Worm (Caenorhabditis elegans): ENCODE results near the gene T21B6.3.

T21B6.3 gene

DNA sequence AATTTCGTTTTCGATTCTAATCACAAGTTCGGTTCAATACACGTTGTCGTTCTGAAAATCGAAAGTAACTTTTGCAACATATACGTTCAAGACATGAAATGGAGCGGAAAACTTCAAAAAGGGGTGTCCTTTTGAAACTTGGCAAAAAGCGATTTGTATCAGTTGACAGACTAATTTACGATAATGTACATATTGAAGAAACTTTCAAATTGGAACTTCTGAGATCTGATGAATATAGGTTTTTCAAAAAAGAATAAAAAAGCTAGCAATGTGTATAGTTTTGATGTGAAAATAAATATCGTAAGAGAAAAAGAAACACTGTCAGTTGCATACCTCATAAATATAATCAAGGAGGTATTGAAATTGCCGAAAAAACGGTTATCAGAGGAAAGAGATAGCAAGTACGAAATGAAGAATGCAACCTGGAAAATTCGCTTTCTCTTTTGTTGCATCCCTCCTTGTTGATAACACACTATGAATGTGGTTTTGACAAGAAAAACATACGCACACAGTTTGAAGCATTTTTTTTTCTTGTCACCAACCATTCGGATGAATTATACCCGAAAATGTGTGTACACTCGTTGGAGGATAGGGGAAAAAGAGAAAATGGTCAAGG lies 19.7 kb downstream of the T21B6.3 start, which contains the start of gene dgn-1:
dgn-1 (minus strand) TSS at position 51 of the 616 bp plus-strand sequence.
- no peak for TF ChIP-seq W03F9.2 (tag; optimal IDR thresholded peaks at IDR 0.05)
- TF ChIP-seq dao-5 (tag; optimal IDR thresholded peaks at IDR 0.05) = no peak
- no peak for TF ChIP-seq him-1 (tag; optimal IDR thresholded peaks at IDR 0.05)

- TF ChIP-seq dao-5 (tag; optimal IDR thresholded peaks at IDR 0.05) (no peak), him-1 (tag; optimal IDR thresholded peaks at IDR 0.05) (no peak), W03F9.2 (tag; optimal IDR thresholded peaks at IDR 0.05) (no peak)
Measured at ce11 chrX:10927136-10927535, 21.6 kb downstream of the T21B6.3 start.

ce11 chrX:10924031-10924430 lies 24.7 kb downstream of the T21B6.3 start:
- TF ChIP-seq him-1 (tag; optimal IDR thresholded peaks at IDR 0.05) (no peak), W03F9.2 (tag; optimal IDR thresholded peaks at IDR 0.05) (no peak), dao-5 (tag; optimal IDR thresholded peaks at IDR 0.05) (no peak)

DNA sequence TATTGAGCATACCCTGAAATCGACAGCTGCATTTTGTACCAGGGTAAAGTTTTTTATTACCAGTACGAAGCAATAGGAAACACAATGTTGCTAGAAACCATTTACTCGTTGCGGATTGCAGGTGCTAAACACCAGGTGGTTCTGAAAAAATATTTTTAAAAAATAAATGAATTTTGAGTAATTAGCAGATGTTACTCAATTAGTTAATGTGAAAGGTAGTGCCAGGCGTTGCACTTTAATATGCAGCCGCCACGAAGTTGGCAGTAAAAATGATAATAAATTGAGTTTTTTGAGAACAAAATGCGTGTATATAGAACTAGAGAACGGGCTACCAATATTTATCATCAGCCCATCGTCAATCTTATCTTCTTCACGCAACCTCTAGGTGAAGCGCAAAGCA lies 29.1 kb downstream of the T21B6.3 start, which contains the start of gene nstp-9:
nstp-9 (minus strand) TSS at position 101 of the 400 bp plus-strand sequence.
- no peak for TF ChIP-seq W03F9.2 (tag; optimal IDR thresholded peaks at IDR 0.05)
- TF ChIP-seq dao-5 (tag; optimal IDR thresholded peaks at IDR 0.05) = no peak
- TF ChIP-seq him-1 (tag; optimal IDR thresholded peaks at IDR 0.05) = no peak

DNA sequence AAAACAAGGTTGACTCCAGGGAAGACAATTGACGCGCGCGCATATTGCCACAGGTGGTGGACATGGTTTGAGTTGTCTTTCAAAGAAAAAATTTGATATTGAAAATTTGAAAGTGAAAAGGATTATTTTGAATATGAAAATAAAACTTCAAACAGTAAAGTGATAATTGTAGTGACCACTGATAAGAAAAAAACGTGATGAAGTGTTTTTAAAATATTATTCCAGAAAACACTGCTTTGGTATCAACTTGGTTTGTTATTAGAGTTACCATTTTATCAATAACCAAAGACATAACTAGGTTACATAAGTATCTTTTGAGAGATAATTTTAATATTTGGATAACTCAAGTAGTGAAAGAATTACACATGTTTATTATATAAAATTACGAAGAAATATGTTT lies 32.6 kb downstream of the T21B6.3 start:
- TF ChIP-seq W03F9.2 (tag; optimal IDR thresholded peaks at IDR 0.05) = no peak
- TF ChIP-seq him-1 (tag; optimal IDR thresholded peaks at IDR 0.05) = no peak
- no peak for TF ChIP-seq dao-5 (tag; optimal IDR thresholded peaks at IDR 0.05)

DNA sequence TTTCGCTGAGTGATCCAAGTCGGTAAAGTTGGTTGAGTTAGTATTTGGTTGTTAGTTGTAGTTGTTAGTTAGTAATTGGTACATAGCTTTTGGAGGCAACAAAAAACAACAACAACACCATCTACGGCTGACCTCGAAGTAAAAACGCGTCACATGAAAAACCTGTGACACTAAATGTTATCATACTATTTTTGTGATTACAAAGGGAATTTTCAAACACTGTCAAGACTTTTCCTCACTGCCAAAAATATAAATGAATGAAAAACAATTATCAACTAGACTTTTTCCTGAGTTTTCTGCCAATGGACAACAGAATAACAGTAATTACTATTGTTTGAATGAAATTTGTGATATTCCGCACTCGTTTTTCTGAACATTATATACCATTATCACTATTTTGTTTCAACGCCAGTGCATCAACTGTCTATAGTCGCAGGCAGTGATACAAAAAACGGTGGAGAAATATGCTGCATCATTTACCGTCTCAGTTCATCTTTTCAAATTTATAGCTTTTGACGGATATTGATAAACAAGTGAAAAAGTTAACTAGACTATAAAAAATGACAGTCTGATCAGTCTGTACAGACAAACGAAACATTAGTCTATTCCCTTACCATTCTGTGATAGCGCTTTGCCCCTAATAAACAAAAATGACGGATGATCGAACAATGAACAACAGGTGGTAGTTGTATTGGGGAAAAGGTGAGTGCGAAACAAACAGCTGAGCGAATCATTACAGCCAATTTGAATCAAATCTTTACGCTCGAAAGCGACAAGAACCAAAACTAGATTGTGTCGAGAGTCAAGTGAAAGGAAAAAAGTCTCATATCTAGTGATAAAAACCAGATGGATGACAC lies 34.1 kb downstream of the T21B6.3 start:
- TF ChIP-seq dao-5 (tag; optimal IDR thresholded peaks at IDR 0.05) = no peak
- TF ChIP-seq him-1 (tag; optimal IDR thresholded peaks at IDR 0.05) = no peak
- TF ChIP-seq W03F9.2 (tag; optimal IDR thresholded peaks at IDR 0.05) = no peak

DNA sequence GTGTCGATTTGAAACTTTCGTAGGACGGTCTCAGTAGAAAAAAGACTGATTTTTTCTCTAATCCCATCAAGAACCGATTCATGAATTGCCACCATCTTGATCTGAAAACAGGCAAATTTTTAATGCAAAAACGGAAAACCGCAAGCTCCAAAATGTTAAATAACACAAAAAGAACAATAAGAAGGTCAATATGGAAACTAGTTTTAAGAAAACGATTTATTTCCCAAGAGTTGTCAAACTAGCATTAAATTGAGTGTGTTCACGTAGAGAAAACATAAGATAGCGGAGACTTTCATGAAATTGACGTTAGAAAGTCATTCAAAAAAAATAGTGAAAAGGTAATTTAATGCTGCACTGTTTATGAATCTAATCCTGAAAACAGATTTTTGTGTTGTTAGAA lies 34.8 kb downstream of the T21B6.3 start, which contains the start of gene F47B10.9:
F47B10.9 (minus strand) TSS at position 101 of the 400 bp plus-strand sequence.
- TF ChIP-seq dao-5 (tag; optimal IDR thresholded peaks at IDR 0.05) = no peak
- TF ChIP-seq him-1 (tag; optimal IDR thresholded peaks at IDR 0.05) = no peak
- TF ChIP-seq W03F9.2 (tag; optimal IDR thresholded peaks at IDR 0.05) = no peak

DNA sequence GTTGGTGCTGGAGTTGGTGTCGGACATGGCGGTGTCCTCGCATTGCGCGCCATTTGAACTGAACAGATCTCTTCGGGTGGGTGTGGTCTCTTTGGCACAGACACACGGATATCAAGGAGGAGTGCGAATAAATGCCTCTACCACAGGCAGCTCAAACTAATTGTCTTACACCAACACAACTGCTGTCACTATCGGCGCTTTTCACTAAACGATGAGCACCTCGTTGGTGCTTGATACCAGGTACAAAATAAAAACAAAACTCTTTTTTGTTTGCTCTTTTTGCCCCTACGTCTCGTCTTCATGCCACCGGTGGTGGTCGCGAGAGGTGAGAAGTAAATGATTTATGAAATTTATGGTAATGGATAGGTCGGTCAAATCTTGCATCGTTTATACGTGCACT lies 38.0 kb downstream of the T21B6.3 start, which contains the start of gene F47B10.8:
F47B10.8 (minus strand) TSS at position 101 of the 400 bp plus-strand sequence.
- TF ChIP-seq dao-5 (tag; optimal IDR thresholded peaks at IDR 0.05) (no peak), him-1 (tag; optimal IDR thresholded peaks at IDR 0.05) (no peak), W03F9.2 (tag; optimal IDR thresholded peaks at IDR 0.05) (no peak)

- TF ChIP-seq him-1 (tag; optimal IDR thresholded peaks at IDR 0.05) (no peak), W03F9.2 (tag; optimal IDR thresholded peaks at IDR 0.05) (no peak), dao-5 (tag; optimal IDR thresholded peaks at IDR 0.05) (no peak)
Measured at ce11 chrX:10909661-10910060, 39.1 kb downstream of the T21B6.3 start.

- TF ChIP-seq W03F9.2 (tag; optimal IDR thresholded peaks at IDR 0.05) (no peak), him-1 (tag; optimal IDR thresholded peaks at IDR 0.05) (no peak), dao-5 (tag; optimal IDR thresholded peaks at IDR 0.05) (no peak)
Measured at ce11 chrX:10907418-10907817, 41.3 kb downstream of the T21B6.3 start.

ce11 chrX:10903416-10903815 lies 45.3 kb downstream of the T21B6.3 start:
- TF ChIP-seq him-1 (tag; optimal IDR thresholded peaks at IDR 0.05) (no peak), dao-5 (tag; optimal IDR thresholded peaks at IDR 0.05) (no peak), W03F9.2 (tag; optimal IDR thresholded peaks at IDR 0.05) (no peak)

- TF ChIP-seq him-1 (tag; optimal IDR thresholded peaks at IDR 0.05) (no peak), W03F9.2 (tag; optimal IDR thresholded peaks at IDR 0.05) (no peak)
Measured at ce11 chrX:10902723-10903322, 45.9 kb downstream of the T21B6.3 start, which contains the start of gene acbp-3. Gene acbp-3, plus strand, starts transcription at chrX:10903272.

- TF ChIP-seq W03F9.2 (tag; optimal IDR thresholded peaks at IDR 0.05) (no peak), dao-5 (tag; optimal IDR thresholded peaks at IDR 0.05) (no peak), him-1 (tag; optimal IDR thresholded peaks at IDR 0.05) (no peak)
Measured at ce11 chrX:10901766-10902165, 47.0 kb downstream of the T21B6.3 start.

ce11 chrX:10900952-10901351 lies 47.8 kb downstream of the T21B6.3 start:
- TF ChIP-seq dao-5 (tag; optimal IDR thresholded peaks at IDR 0.05) (no peak), him-1 (tag; optimal IDR thresholded peaks at IDR 0.05) (no peak), W03F9.2 (tag; optimal IDR thresholded peaks at IDR 0.05) (no peak)

Data from whole organism, L4/young adult.